Worm (Caenorhabditis elegans) whole organism, midembryonic: ENCODE results near the gene C15H9.11.

Experiments
- T22C8.4 ChIP-seq: fragments of 200-800 bp; sonication (Bioruptor generic); IDR thresholded peaks from 2 replicates; pipeline ENCODE4 v1.3.6; 2022; ENCODE audit warnings: missing genetic modification characterization, missing compliant biosample characterization
- cog-1 ChIP-seq: sonication (generic microtip); optimal IDR thresholded peaks from 2 replicates; lab custom pipeline; 2016; ENCODE audit warnings: missing genetic modification characterization, missing compliant biosample characterization
- flt-1 ChIP-seq: fragments of 200-800 bp; sonication (Bioruptor generic); IDR thresholded peaks from 2 replicates; pipeline ENCODE4 v1.3.6; 2022; ENCODE audit warnings: missing genetic modification characterization, missing compliant biosample characterization
- klf-2 ChIP-seq: fragments of 200-800 bp; sonication (Bioruptor generic); conservative IDR thresholded peaks from 2 replicates; pipeline ENCODE4 v1.3.6; 2022; ENCODE audit warnings: missing genetic modification reagents, missing genetic modification characterization, missing compliant biosample characterization
- med-1 ChIP-seq: sonication (generic microtip); optimal IDR thresholded peaks from 2 replicates; lab custom pipeline; 2017; ENCODE audit warnings: missing genetic modification characterization, mild to moderate bottlenecking, missing compliant biosample characterization, antibody characterized with exemption, missing genetic modification reagents; ENCODE audit not compliant: insufficient read depth
- ref-1 ChIP-seq: fragments of 200-800 bp; sonication (Bioruptor generic); conservative IDR thresholded peaks from 2 replicates; pipeline ENCODE4 v1.3.6; 2022; ENCODE audit warnings: missing genetic modification reagents, missing genetic modification characterization, missing compliant biosample characterization
- tab-1 ChIP-seq: fragments of 200-800 bp; sonication (Bioruptor generic); IDR thresholded peaks from 2 replicates; pipeline ENCODE4 v1.3.6; 2022; ENCODE audit warnings: missing genetic modification characterization, missing compliant biosample characterization
- ztf-23 ChIP-seq: fragments of 200-800 bp; sonication (Bioruptor generic); IDR thresholded peaks from 2 replicates; pipeline ENCODE4 v1.3.6; 2022; ENCODE audit warnings: missing genetic modification reagents, missing genetic modification characterization, missing compliant biosample characterization
- ztf-29 ChIP-seq: fragments of 200-800 bp; sonication (Bioruptor generic); IDR thresholded peaks from 2 replicates; pipeline ENCODE4 v1.3.6; 2022; ENCODE audit warnings: missing genetic modification reagents, missing genetic modification characterization, missing compliant biosample characterization

The C15H9.11 gene

ce11 chrX:6075209-6075608 lies 28.0 kb downstream of the C15H9.11 start, which contains the start of gene lgc-58:
lgc-58 (plus strand) TSS chrX:6075509.
- no peak for TF ChIP-seq flt-1 (GFP tag; lab: Robert Waterston, UW)
- TF ChIP-seq tab-1 (GFP tag; lab: Robert Waterston, UW): no peak
- no peak for TF ChIP-seq cog-1 (tag; lab: Kevin White, UChicago)
- no peak for TF ChIP-seq T22C8.4 (GFP tag; lab: Robert Waterston, UW)
- no peak for TF ChIP-seq ztf-29 (GFP tag; lab: Robert Waterston, UW)
- no peak for TF ChIP-seq klf-2 (GFP tag; lab: Robert Waterston, UW)

ce11 chrX:6066618-6067017 lies 36.6 kb downstream of the C15H9.11 start:
- TF ChIP-seq ref-1 (GFP tag; lab: Robert Waterston, UW) (no peak), flt-1 (GFP tag; lab: Robert Waterston, UW) (no peak), klf-2 (GFP tag; lab: Robert Waterston, UW) (no peak), cog-1 (tag; lab: Kevin White, UChicago) (peak; percentile 18), ztf-23 (GFP tag; lab: Robert Waterston, UW) (no peak), tab-1 (GFP tag; lab: Robert Waterston, UW) (no peak), med-1 (GFP tag; lab: Kevin White, UChicago) (no peak)

- TF ChIP-seq tab-1 (GFP tag; lab: Robert Waterston, UW): no peak
- no peak for TF ChIP-seq klf-2 (GFP tag; lab: Robert Waterston, UW)
These were observed 37.2 kb downstream of the C15H9.11 start, which contains the start of gene ptr-4 for ce11 chrX:6065936-6066452. ptr-4 (minus strand) TSS chrX:6065986.

ce11 chrX:6064385-6064784 lies 38.8 kb downstream of the C15H9.11 start:
- TF ChIP-seq klf-2 (GFP tag; lab: Robert Waterston, UW) (no peak), ztf-29 (GFP tag; lab: Robert Waterston, UW) (no peak), ztf-23 (GFP tag; lab: Robert Waterston, UW) (no peak), ref-1 (GFP tag; lab: Robert Waterston, UW) (no peak), tab-1 (GFP tag; lab: Robert Waterston, UW) (no peak), T22C8.4 (GFP tag; lab: Robert Waterston, UW) (no peak), cog-1 (tag; lab: Kevin White, UChicago) (no peak), med-1 (GFP tag; lab: Kevin White, UChicago) (no peak), flt-1 (GFP tag; lab: Robert Waterston, UW) (no peak)

- no peak for TF ChIP-seq ref-1 (GFP tag; lab: Robert Waterston, UW)
- TF ChIP-seq ztf-23 (GFP tag; lab: Robert Waterston, UW): no peak
- no peak for TF ChIP-seq ztf-29 (GFP tag; lab: Robert Waterston, UW)
- no peak for TF ChIP-seq klf-2 (GFP tag; lab: Robert Waterston, UW)
- no peak for TF ChIP-seq T22C8.4 (GFP tag; lab: Robert Waterston, UW)
- TF ChIP-seq cog-1 (tag; lab: Kevin White, UChicago): no peak
- TF ChIP-seq med-1 (GFP tag; lab: Kevin White, UChicago): no peak
- no peak for TF ChIP-seq flt-1 (GFP tag; lab: Robert Waterston, UW)
- TF ChIP-seq tab-1 (GFP tag; lab: Robert Waterston, UW): no peak
These were observed 43.9 kb downstream of the C15H9.11 start for ce11 chrX:6059163-6059782.

- no peak for TF ChIP-seq ztf-29 (GFP tag; lab: Robert Waterston, UW)
- 0 out of 2 replicates have a peak, but pooled peaks have one; percentile 18 for TF ChIP-seq ztf-23 (GFP tag; lab: Robert Waterston, UW)
- TF ChIP-seq flt-1 (GFP tag; lab: Robert Waterston, UW): no peak
- TF ChIP-seq klf-2 (GFP tag; lab: Robert Waterston, UW): no peak
- no peak for TF ChIP-seq ref-1 (GFP tag; lab: Robert Waterston, UW)
These were observed 45.5 kb downstream of the C15H9.11 start, which contains the start of gene gln-1 for ce11 chrX:6057580-6058305. gln-1 (plus strand) TSS chrX:6058255.
